Worm (Caenorhabditis elegans) whole organism, young adult: ENCODE results near the gene ttr-33.

Experiments
- F10E7.11 ChIP-seq: sonication (generic microtip); optimal IDR thresholded peaks from 2 replicates; lab custom pipeline; 2017; ENCODE audit warnings: mild to moderate bottlenecking, missing genetic modification characterization, moderate library complexity, missing compliant biosample characterization
- F22D6.2 ChIP-seq: sonication (generic microtip); optimal IDR thresholded peaks from 2 replicates; lab custom pipeline; 2016; ENCODE audit warnings: mild to moderate bottlenecking, missing genetic modification characterization, missing compliant biosample characterization
- F52B5.7 ChIP-seq: sonication (generic microtip); optimal IDR thresholded peaks from 2 replicates; lab custom pipeline; 2016; ENCODE audit warnings: mild to moderate bottlenecking, missing genetic modification characterization, missing compliant biosample characterization
- F57C9.4 ChIP-seq: sonication (generic microtip); optimal IDR thresholded peaks from 2 replicates; lab custom pipeline; 2017; ENCODE audit warnings: mild to moderate bottlenecking, missing genetic modification characterization, missing compliant biosample characterization
- ama-1 ChIP-seq, 3 experiments: fragments of 150-350 bp in 1 of 3; sonication (generic microtip) in 2 of 3; optimal IDR thresholded peaks; 2 replicates each; lab custom pipeline; 2014 to 2018; ENCODE audit warnings: missing biosample characterization in 2 of 3, missing genetic modification characterization in 2 of 3, missing genetic modification reagents in 2 of 3
- attf-3 ChIP-seq: fragments of 200-800 bp; sonication (Bioruptor generic); conservative IDR thresholded peaks from 2 replicates; pipeline ENCODE4 v1.3.6; 2022; ENCODE audit warnings: missing genetic modification reagents, missing genetic modification characterization, missing compliant biosample characterization
- bed-2 ChIP-seq: fragments of 200-800 bp; sonication (Bioruptor generic); IDR thresholded peaks from 2 replicates; pipeline ENCODE4 v1.3.6; 2022; ENCODE audit warnings: missing genetic modification reagents, missing genetic modification characterization, missing compliant biosample characterization
- nhr-179 ChIP-seq: sonication (generic microtip); optimal IDR thresholded peaks from 2 replicates; lab custom pipeline; 2016; ENCODE audit warnings: mild to moderate bottlenecking, missing genetic modification characterization, missing compliant biosample characterization

DNA sequence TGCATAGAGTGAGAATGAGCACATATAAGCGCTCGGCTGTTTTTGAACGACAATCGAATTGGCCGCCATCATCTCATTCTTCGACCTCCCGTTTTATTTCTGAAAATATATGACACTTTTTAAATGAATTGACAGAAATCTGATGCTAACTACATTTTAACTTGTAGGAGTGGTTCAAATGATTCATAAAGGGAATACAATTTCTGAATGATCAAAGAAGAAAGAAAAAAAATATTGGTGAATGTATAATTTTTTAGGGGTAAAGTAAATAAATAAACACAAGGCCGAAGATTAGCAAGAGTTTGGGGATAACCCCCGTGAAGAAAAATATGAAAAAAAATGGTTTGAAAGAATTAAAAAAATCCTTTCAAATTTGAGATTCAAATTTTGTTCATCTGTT lies 27.0 kb upstream of the ttr-33 start, which contains the start of gene C37C3.11:
- TF ChIP-seq nhr-179 (tag; lab: Kevin White, UChicago) = no peak
- no peak for TF ChIP-seq F22D6.2 (tag; lab: Kevin White, UChicago)
- TF ChIP-seq F10E7.11 (tag; lab: Kevin White, UChicago) = no peak
- no peak for TF ChIP-seq F52B5.7 (tag; lab: Kevin White, UChicago)
- TF ChIP-seq F57C9.4 (tag; lab: Kevin White, UChicago) = no peak
- TF ChIP-seq ama-1 (optimal IDR thresholded peaks at IDR 0.05; lab: Kevin White, UChicago) = no peak
- no peak for TF ChIP-seq ama-1 (GFP tag; optimal IDR thresholded peaks at IDR 0.05; lab: Kevin White, UChicago)
- TF ChIP-seq bed-2 (GFP tag; lab: Robert Waterston, UW) = no peak
- TF ChIP-seq attf-3 (GFP tag; lab: Robert Waterston, UW) = no peak
